Worm (Caenorhabditis elegans): ENCODE results near the gene F07A11.5.
A peak's percentile ranks its signal among the peaks of the same experiment; 100 is the strongest.

F07A11.5 gene

DNA sequence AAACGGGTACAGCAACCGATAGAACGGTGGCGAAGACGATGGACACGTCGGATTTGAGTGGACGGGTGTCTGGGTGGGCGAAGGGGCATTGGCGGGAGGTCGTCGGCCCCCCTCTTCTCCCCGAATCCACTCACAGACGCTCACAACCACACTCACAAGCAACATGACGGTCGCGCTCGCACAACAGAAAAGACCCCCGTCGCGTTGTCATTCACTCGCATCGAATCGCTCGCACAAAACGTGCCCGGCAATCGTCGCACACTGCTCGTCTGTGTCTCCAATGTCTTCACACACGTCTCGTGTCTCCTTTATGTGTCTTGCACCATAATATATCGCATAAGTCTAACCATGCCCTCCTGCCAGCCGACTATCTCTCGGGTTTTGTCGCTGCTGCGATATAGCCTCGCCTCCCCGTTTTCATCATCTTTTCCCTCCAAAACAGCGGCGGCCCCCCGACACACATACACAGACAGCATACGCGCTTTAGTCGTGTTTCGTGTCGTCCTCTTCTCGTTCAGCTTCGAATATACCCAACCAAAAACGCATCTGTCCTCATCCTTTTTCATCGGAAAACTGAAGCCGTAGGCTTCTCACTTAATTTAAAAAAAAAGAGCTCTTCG, 22.1 kb downstream of the F07A11.5 start (continued):
- TF ChIP-seq ceh-14 (tag; optimal IDR thresholded peaks at IDR 0.05) (peak; percentile 47), hlh-15 (tag; optimal IDR thresholded peaks at IDR 0.05) (no peak), fkh-10 (GFP tag; optimal IDR thresholded peaks at IDR 0.05) (no peak), odd-2 (tag; optimal IDR thresholded peaks at IDR 0.05) (no peak), ref-2 (tag; optimal IDR thresholded peaks at IDR 0.05) (peak; percentile 93), ama-1 (optimal IDR thresholded peaks at IDR 0.05) (no peak), nfya-1 (tag; optimal IDR thresholded peaks at IDR 0.05) (peak; percentile 91), npax-4 (tag; optimal IDR thresholded peaks at IDR 0.05) (no peak), unc-3 (GFP tag; conservative IDR thresholded peaks at IDR 0.05) (no peak), unc-3 (tag; optimal IDR thresholded peaks at IDR 0.05) (no peak), dve-1 (tag; optimal IDR thresholded peaks at IDR 0.05) (peak; percentile 66), ceh-48 (tag; optimal IDR thresholded peaks at IDR 0.05) (no peak), unc-55 (GFP tag; optimal IDR thresholded peaks at IDR 0.05) (peak; percentile 89), pat-9 (tag; optimal IDR thresholded peaks at IDR 0.05) (peak; percentile 19), pros-1 (tag; optimal IDR thresholded peaks at IDR 0.05) (peak; percentile 80), F13H6.1 (tag; optimal IDR thresholded peaks at IDR 0.05) (peak; percentile 67), C08G9.2 (tag; optimal IDR thresholded peaks at IDR 0.05) (peak; percentile 40), pax-1 (tag; optimal IDR thresholded peaks at IDR 0.05) (no peak), Y22D7AL.16 (tag; optimal IDR thresholded peaks at IDR 0.05) (no peak), pha-2 (tag; optimal IDR thresholded peaks at IDR 0.05) (peak; percentile 28), nhr-11 (tag; optimal IDR thresholded peaks at IDR 0.05) (no peak), elt-4 (tag; optimal IDR thresholded peaks at IDR 0.05) (no peak), ceh-24 (tag; optimal IDR thresholded peaks at IDR 0.05) (no peak), ets-4 (tag; optimal IDR thresholded peaks at IDR 0.05) (peak; percentile 3)

DNA sequence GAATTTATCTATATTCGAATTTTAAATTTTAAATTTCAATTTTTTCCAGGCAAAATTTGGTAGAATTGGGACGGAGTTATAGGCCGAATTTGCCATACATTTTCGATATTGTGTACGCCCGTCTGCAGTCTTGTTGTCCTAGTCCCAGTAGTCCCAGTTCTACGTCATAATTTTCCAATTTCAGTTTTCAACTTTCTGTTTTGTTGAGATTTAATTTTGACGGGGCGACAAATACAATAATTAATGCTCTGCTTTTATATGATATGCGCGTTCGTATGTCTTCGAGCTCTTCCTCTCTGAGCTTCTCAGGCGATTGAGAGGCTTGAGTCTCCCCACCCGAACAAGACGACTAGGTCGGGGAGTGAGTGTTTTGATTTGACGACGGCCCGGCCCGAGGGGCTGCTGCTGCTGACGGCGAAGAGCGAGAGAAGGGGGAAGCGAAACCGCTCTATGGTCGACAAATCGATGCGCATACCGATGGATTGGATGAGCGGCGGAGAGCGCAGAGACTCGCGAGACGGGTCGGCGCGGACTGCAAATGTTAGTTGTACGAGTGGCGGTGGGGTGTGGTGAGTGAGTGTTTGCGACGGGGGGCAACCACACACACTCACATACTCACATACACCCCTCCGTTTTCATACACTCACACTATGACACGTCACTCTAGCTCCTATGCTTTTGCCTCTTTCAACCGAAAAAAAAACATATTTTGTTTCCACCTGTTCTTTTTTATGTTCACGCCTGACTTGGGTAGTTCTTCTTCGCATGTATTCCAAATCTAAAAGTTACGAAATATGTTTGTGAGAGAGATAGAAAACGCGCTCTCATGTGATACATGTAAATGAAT, 22.8 kb downstream of the F07A11.5 start:
- TF ChIP-seq unc-3 (GFP tag; conservative IDR thresholded peaks at IDR 0.05), result 0 out of 2 replicates have a peak, but pooled peaks have one; percentile 30
- no peak for TF ChIP-seq unc-3 (tag; optimal IDR thresholded peaks at IDR 0.05)
- TF ChIP-seq ceh-9 (tag; optimal IDR thresholded peaks at IDR 0.05), result no peak
- TF ChIP-seq ceh-34 (tag; optimal IDR thresholded peaks at IDR 0.05), result peak; percentile 90
- no peak for TF ChIP-seq nhr-11 (tag; optimal IDR thresholded peaks at IDR 0.05)
- no peak for TF ChIP-seq pha-4 (tag; optimal IDR thresholded peaks at IDR 0.05)
- TF ChIP-seq nfya-1 (tag; optimal IDR thresholded peaks at IDR 0.05), result peak; percentile 94
- no peak for TF ChIP-seq pax-1 (tag; optimal IDR thresholded peaks at IDR 0.05)
- peak; percentile 18 for TF ChIP-seq zip-5 (tag; optimal IDR thresholded peaks at IDR 0.05)
- TF ChIP-seq unc-42 (tag; optimal IDR thresholded peaks at IDR 0.05), result peak; percentile 54
- TF ChIP-seq che-1 (tag; optimal IDR thresholded peaks at IDR 0.05), result no peak
- peak; percentile 82 for TF ChIP-seq ref-2 (tag; optimal IDR thresholded peaks at IDR 0.05)
- peak; percentile 57 for TF ChIP-seq ceh-19 (GFP tag; optimal IDR thresholded peaks at IDR 0.05)
- no peak for TF ChIP-seq ceh-24 (tag; optimal IDR thresholded peaks at IDR 0.05)
- peak; percentile 88 for TF ChIP-seq ceh-18 (tag; optimal IDR thresholded peaks at IDR 0.05)
- no peak for TF ChIP-seq ahr-1 (tag; optimal IDR thresholded peaks at IDR 0.05)
- peak; percentile 82 for TF ChIP-seq unc-86 (tag; optimal IDR thresholded peaks at IDR 0.05)
- TF ChIP-seq elt-4 (tag; optimal IDR thresholded peaks at IDR 0.05), result peak; percentile 6
- peak; percentile 52 for TF ChIP-seq fkh-6 (tag; optimal IDR thresholded peaks at IDR 0.05)
- TF ChIP-seq ama-1 (optimal IDR thresholded peaks at IDR 0.05), result no peak
- no peak for TF ChIP-seq Y22D7AL.16 (tag; optimal IDR thresholded peaks at IDR 0.05)
- TF ChIP-seq syd-9 (tag; optimal IDR thresholded peaks at IDR 0.05), result peak; percentile 66
- TF ChIP-seq ceh-45 (GFP tag; IDR thresholded peaks at IDR 0.05), result 0 out of 2 replicates have a peak, but pooled peaks have one; percentile 42
- TF ChIP-seq ceh-48 (tag; optimal IDR thresholded peaks at IDR 0.05), result peak; percentile 92
- peak; percentile 60 for TF ChIP-seq hlh-30 (tag; optimal IDR thresholded peaks at IDR 0.05; ENCODE audit: insufficient read depth)
- no peak for TF ChIP-seq npax-4 (tag; optimal IDR thresholded peaks at IDR 0.05)
- TF ChIP-seq hlh-13 (GFP tag; optimal IDR thresholded peaks at IDR 0.05), result no peak
- peak; percentile 69 for TF ChIP-seq ceh-2 (tag; optimal IDR thresholded peaks at IDR 0.05)
- peak; percentile 89 for TF ChIP-seq pros-1 (tag; optimal IDR thresholded peaks at IDR 0.05)
- peak; percentile 97 for TF ChIP-seq tbx-2 (tag; optimal IDR thresholded peaks at IDR 0.05)
- peak; percentile 58 for TF ChIP-seq fkh-10 (GFP tag; optimal IDR thresholded peaks at IDR 0.05)
- TF ChIP-seq elt-2 (tag; optimal IDR thresholded peaks at IDR 0.05), result peak; percentile 33
- TF ChIP-seq dmd-4 (tag; optimal IDR thresholded peaks at IDR 0.05; ENCODE audit: borderline replicate concordance), result peak; percentile 81
- peak; percentile 78 for TF ChIP-seq eyg-1 (tag; optimal IDR thresholded peaks at IDR 0.05)
- peak; percentile 74 for TF ChIP-seq ztf-16 (tag; optimal IDR thresholded peaks at IDR 0.05)
- no peak for TF ChIP-seq odd-2 (tag; optimal IDR thresholded peaks at IDR 0.05)
- TF ChIP-seq pha-2 (tag; optimal IDR thresholded peaks at IDR 0.05), result peak; percentile 79
- TF ChIP-seq lin-11 (tag; optimal IDR thresholded peaks at IDR 0.05), result no peak
